Worm (Caenorhabditis elegans): ENCODE measurements around the gene spat-3.

DNA sequence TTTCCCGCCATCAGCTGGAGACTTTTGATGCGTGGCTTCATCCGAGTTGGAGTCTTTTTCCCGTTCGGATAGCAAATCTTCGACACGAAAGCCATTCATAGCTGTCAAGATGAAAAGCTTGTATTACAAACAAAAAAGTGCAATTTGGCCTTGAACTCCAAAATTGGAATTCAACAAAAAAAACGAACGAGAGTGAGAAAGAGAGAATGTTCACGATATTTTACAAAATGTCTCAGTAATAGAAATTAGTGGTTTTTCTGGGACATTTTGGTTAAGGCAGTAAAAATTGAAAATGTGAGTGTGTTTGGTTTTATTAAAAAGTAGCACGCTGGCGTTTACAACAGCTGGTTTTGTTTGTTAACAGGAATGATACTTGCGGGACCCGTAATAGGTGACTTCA, 48.3 kb upstream of the spat-3 start, which contains the start of gene ceh-1:
- TF ChIP-seq W03F9.2 (tag; optimal IDR thresholded peaks at IDR 0.05) (no peak), dao-5 (tag; optimal IDR thresholded peaks at IDR 0.05) (no peak), him-1 (tag; optimal IDR thresholded peaks at IDR 0.05) (no peak)
